Fruit fly (Drosophila melanogaster): ENCODE measurements around the gene CG13689.
A peak's percentile ranks its signal among the peaks of the same experiment; 100 is the strongest.

Gene CG13689

DNA sequence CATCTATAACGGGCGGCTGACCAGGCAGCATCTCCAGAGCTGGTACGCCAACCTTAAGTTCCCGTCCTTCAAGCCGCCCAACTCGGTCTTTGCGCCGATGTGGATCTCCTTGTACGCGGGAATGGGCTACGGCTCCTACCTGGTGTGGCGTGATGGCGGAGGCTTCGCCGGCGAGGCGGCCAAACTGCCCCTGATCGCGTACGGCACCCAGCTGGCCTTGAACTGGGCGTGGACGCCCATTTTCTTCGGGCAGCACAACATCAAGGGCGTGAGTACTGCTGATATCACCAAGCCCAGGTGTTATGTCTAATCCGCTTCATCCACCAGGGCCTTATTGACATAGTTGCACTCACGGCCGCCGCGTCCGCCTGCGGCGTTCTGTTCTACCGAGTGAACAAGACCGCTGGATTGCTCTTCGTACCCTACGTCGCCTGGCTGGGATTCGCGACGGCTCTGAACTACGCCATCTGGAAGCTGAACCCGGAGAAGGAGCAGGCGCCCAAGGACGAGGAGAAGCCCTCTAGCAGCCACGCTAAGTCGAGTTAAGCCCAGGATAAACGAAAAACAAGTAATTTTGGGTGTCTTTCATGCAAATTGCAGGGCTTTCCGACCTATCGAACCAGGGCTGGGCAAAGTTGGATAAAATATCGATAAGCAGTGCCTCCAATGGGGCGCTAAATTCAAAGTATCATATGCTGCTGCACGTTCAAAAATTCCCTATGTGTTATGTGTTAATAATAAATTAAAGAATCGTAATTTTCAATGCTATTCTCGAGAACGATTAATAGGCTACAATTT is 42.6 kb upstream of the CG13689 start, which contains the start of gene rempA (continued):
- TF ChIP-seq CG14965 (GFP tag; optimal IDR thresholded peaks at IDR 0.05; ENCODE audit: borderline replicate concordance) (no peak), wek (GFP tag; optimal IDR thresholded peaks at IDR 0.05) (no peak), dm (GFP tag; optimal IDR thresholded peaks at IDR 0.05) (no peak), ewg (GFP tag; optimal IDR thresholded peaks at IDR 0.05) (no peak), dati (GFP tag; IDR thresholded peaks at IDR 0.05) (no peak), btn (GFP tag; optimal IDR thresholded peaks at IDR 0.05) (no peak), Dip2 (GFP tag; IDR thresholded peaks at IDR 0.05) (no peak), unc-4 (GFP tag; IDR thresholded peaks at IDR 0.05; ENCODE audit: partially characterized antibody) (peak; percentile 74), CG15011 (GFP tag; optimal IDR thresholded peaks at IDR 0.05) (no peak), PHDP (tag; optimal IDR thresholded peaks at IDR 0.05) (no peak), CG12299 (tag; optimal IDR thresholded peaks at IDR 0.05) (no peak), Dfd (GFP tag; optimal IDR thresholded peaks at IDR 0.05) (no peak), hbn (GFP tag; IDR thresholded peaks at IDR 0.05; ENCODE audit: partially characterized antibody) (peak; percentile 47), hb (GFP tag; IDR thresholded peaks at IDR 0.05; ENCODE audit: partially characterized antibody) (peak; percentile 66; the same call in 1 of the 3 replicates), CG15479 (GFP tag; optimal IDR thresholded peaks at IDR 0.05) (no peak), CG7928 (GFP tag; optimal IDR thresholded peaks at IDR 0.05) (peak; percentile 91), Dip3 (GFP tag; optimal IDR thresholded peaks at IDR 0.05) (no peak), CG18764 (GFP tag; optimal IDR thresholded peaks at IDR 0.05) (no peak), CrebB (tag; optimal IDR thresholded peaks at IDR 0.05) (no peak), Hey (tag; optimal IDR thresholded peaks at IDR 0.05) (no peak), E2f2 (GFP tag; IDR thresholded peaks at IDR 0.05) (peak; percentile 94), CG13296 (GFP tag; optimal IDR thresholded peaks at IDR 0.05) (no peak), CG9437 (GFP tag; optimal IDR thresholded peaks at IDR 0.05) (no peak), inv (GFP tag; IDR thresholded peaks at IDR 0.05; ENCODE audit: partially characterized antibody) (peak; percentile 45; the same call in 1 of the 2 replicates), C15 (GFP tag; IDR thresholded peaks at IDR 0.05) (no peak), CG14050 (GFP tag; IDR thresholded peaks at IDR 0.05) (no peak), Awh (GFP tag; IDR thresholded peaks at IDR 0.05) (no peak), CG2678 (tag; optimal IDR thresholded peaks at IDR 0.05) (no peak), CoRest (tag; optimal IDR thresholded peaks at IDR 0.05) (no peak), Bteb2 (GFP tag; optimal IDR thresholded peaks at IDR 0.05) (no peak), HmgZ (tag; optimal IDR thresholded peaks at IDR 0.05) (no peak), so (GFP tag; IDR thresholded peaks at IDR 0.05) (no peak), Doc2 (GFP tag; IDR thresholded peaks at IDR 0.05) (no peak), CG7556 (GFP tag; optimal IDR thresholded peaks at IDR 0.05) (no peak), Six4 (GFP tag; optimal IDR thresholded peaks at IDR 0.05) (no peak), Meics (GFP tag; optimal IDR thresholded peaks at IDR 0.05) (no peak), vvl (GFP tag; IDR thresholded peaks at IDR 0.05) (0 out of 2 replicates have a peak, but pooled peaks have one; percentile 12), Chrac-16 (GFP tag; optimal IDR thresholded peaks at IDR 0.05) (no peak), CG12744 (GFP tag; optimal IDR thresholded peaks at IDR 0.05) (no peak), kni (GFP tag; optimal IDR thresholded peaks at IDR 0.05) (no peak), en (GFP tag; optimal IDR thresholded peaks at IDR 0.05) (no peak), CG16779 (GFP tag; IDR thresholded peaks at IDR 0.05) (no peak), ro (GFP tag; IDR thresholded peaks at IDR 0.05) (no peak), CG7745 (tag; optimal IDR thresholded peaks at IDR 0.05) (no peak), pnt (GFP tag; optimal IDR thresholded peaks at IDR 0.05) (no peak), lola (GFP tag; optimal IDR thresholded peaks at IDR 0.05) (no peak), CG1024 (GFP tag; IDR thresholded peaks at IDR 0.05) (no peak), CG14710 (tag; optimal IDR thresholded peaks at IDR 0.05) (no peak), D (optimal IDR thresholded peaks at IDR 0.05) (no peak), D (GFP tag; optimal IDR thresholded peaks at IDR 0.05) (no peak)

All from whole organism, embryonic.